Worm (Caenorhabditis elegans): Measurements from ENCODE around the gene T03G6.7.

The T03G6.7 gene

ce11 chrX:2595027-2595756, 1.4 kb downstream of the T03G6.7 start (continued):
- peak; percentile 32 for TF ChIP-seq snu-23 (GFP tag; optimal IDR thresholded peaks at IDR 0.05)
- TF ChIP-seq nhr-11 (tag; optimal IDR thresholded peaks at IDR 0.05) = no peak
- peak; percentile 72 for TF ChIP-seq rnt-1 (tag; optimal IDR thresholded peaks at IDR 0.05)
- TF ChIP-seq skn-1 (tag; optimal IDR thresholded peaks at IDR 0.05) = no peak
- TF ChIP-seq efl-1 (optimal IDR thresholded peaks at IDR 0.05) = peak in 1 of 2 experiments; percentile 13
- TF ChIP-seq efl-1 (GFP tag; optimal IDR thresholded peaks at IDR 0.05 in 1 of 2) = no peak
- no peak for TF ChIP-seq ets-5 (GFP tag; IDR thresholded peaks at IDR 0.05)
- TF ChIP-seq C16A3.4 (tag; optimal IDR thresholded peaks at IDR 0.05) = no peak
- TF ChIP-seq nhr-71 (tag; optimal IDR thresholded peaks at IDR 0.05) = peak; percentile 68
- TF ChIP-seq ceh-8 (GFP tag; optimal IDR thresholded peaks at IDR 0.05) = no peak
- TF ChIP-seq swsn-7 (tag; optimal IDR thresholded peaks at IDR 0.05) = peak; percentile 3
- no peak for TF ChIP-seq mef-2 (tag; optimal IDR thresholded peaks at IDR 0.05)
- no peak for TF ChIP-seq dsc-1 (tag; optimal IDR thresholded peaks at IDR 0.05)
- TF ChIP-seq C34B4.2 (tag; optimal IDR thresholded peaks at IDR 0.05) = no peak
- no peak for TF ChIP-seq ztf-4 (tag; optimal IDR thresholded peaks at IDR 0.05)
- TF ChIP-seq fkh-10 (GFP tag; optimal IDR thresholded peaks at IDR 0.05) = peak; percentile 72
- no peak for TF ChIP-seq xbp-1 (tag; optimal IDR thresholded peaks at IDR 0.05)
- no peak for TF ChIP-seq unc-98 (GFP tag; IDR thresholded peaks at IDR 0.05)

ce11 chrX:2595757-2596059, 1.9 kb downstream of the T03G6.7 start:
- TF ChIP-seq efl-1 (optimal IDR thresholded peaks at IDR 0.05) = no peak
- peak in 1 of 2 experiments; percentile 93 for TF ChIP-seq efl-1 (GFP tag; optimal IDR thresholded peaks at IDR 0.05 in 1 of 2)
- TF ChIP-seq mdl-1 (tag; optimal IDR thresholded peaks at IDR 0.05) = no peak

- TF ChIP-seq nhr-20 (tag; optimal IDR thresholded peaks at IDR 0.05) = peak; percentile 36
- no peak for TF ChIP-seq Y116A8C.19 (tag; optimal IDR thresholded peaks at IDR 0.05; ENCODE audit: borderline replicate concordance)
- TF ChIP-seq lin-39 (tag; optimal IDR thresholded peaks at IDR 0.05) = no peak
- TF ChIP-seq ets-5 (GFP tag; IDR thresholded peaks at IDR 0.05) = no peak
- TF ChIP-seq hlh-17 (GFP tag; optimal IDR thresholded peaks at IDR 0.05; ENCODE audit: borderline replicate concordance) = no peak
- TF ChIP-seq C16A3.4 (tag; optimal IDR thresholded peaks at IDR 0.05) = no peak
- no peak for TF ChIP-seq fkh-10 (GFP tag; optimal IDR thresholded peaks at IDR 0.05)
- TF ChIP-seq nhr-47 (tag; optimal IDR thresholded peaks at IDR 0.05) = peak; percentile 79
- TF ChIP-seq xbp-1 (tag; optimal IDR thresholded peaks at IDR 0.05) = peak; percentile 9
- no peak for TF ChIP-seq ceh-88 (GFP tag; IDR thresholded peaks at IDR 0.05)
- TF ChIP-seq nhr-237 (tag; optimal IDR thresholded peaks at IDR 0.05) = no peak
- TF ChIP-seq F16B12.6 (tag; optimal IDR thresholded peaks at IDR 0.05) = no peak
- TF ChIP-seq tbx-2 (tag; optimal IDR thresholded peaks at IDR 0.05) = no peak
- TF ChIP-seq nhr-77 (tag; optimal IDR thresholded peaks at IDR 0.05) = no peak
- TF ChIP-seq fos-1 (tag; optimal IDR thresholded peaks at IDR 0.05) = peak; percentile 66
- no peak for TF ChIP-seq mef-2 (tag; optimal IDR thresholded peaks at IDR 0.05)
- TF ChIP-seq aly-2 (tag; optimal IDR thresholded peaks at IDR 0.05) = no peak
- TF ChIP-seq isw-1 (GFP tag; IDR thresholded peaks at IDR 0.05) = no peak
- TF ChIP-seq snpc-4 (tag; optimal IDR thresholded peaks at IDR 0.05) = no peak
- TF ChIP-seq ces-1 (GFP tag; optimal IDR thresholded peaks at IDR 0.05) = no peak
- TF ChIP-seq pag-3 (tag; optimal IDR thresholded peaks at IDR 0.05; ENCODE audit: borderline replicate concordance, insufficient read depth) = no peak
- no peak for TF ChIP-seq nhr-84 (tag; optimal IDR thresholded peaks at IDR 0.05)
- TF ChIP-seq ceh-82 (tag; optimal IDR thresholded peaks at IDR 0.05) = no peak
- TF ChIP-seq vab-15 (tag; optimal IDR thresholded peaks at IDR 0.05) = no peak
- no peak for TF ChIP-seq ceh-63 (GFP tag; optimal IDR thresholded peaks at IDR 0.05)
- no peak for TF ChIP-seq nhr-12 (tag; optimal IDR thresholded peaks at IDR 0.05)
- TF ChIP-seq lin-35 (GFP tag; optimal IDR thresholded peaks at IDR 0.05) = peak in 1 of 2 experiments; percentile 2
- TF ChIP-seq mep-1 (tag; optimal IDR thresholded peaks at IDR 0.05) = no peak
- peak; percentile 69 for TF ChIP-seq ceh-8 (GFP tag; optimal IDR thresholded peaks at IDR 0.05)
- no peak for TF ChIP-seq ceh-90 (tag; optimal IDR thresholded peaks at IDR 0.05)
- TF ChIP-seq dsc-1 (tag; optimal IDR thresholded peaks at IDR 0.05) = peak; percentile 98
- TF ChIP-seq unc-86 (tag; optimal IDR thresholded peaks at IDR 0.05) = peak; percentile 10
- TF ChIP-seq grh-1 (GFP tag; IDR thresholded peaks at IDR 0.05) = no peak
- TF ChIP-seq ztf-11 (tag; optimal IDR thresholded peaks at IDR 0.05) = no peak
- TF ChIP-seq snu-23 (GFP tag; optimal IDR thresholded peaks at IDR 0.05) = peak; percentile 10
- peak; percentile 82 for TF ChIP-seq egl-13 (tag; optimal IDR thresholded peaks at IDR 0.05)
- TF ChIP-seq pqm-1 (tag; optimal IDR thresholded peaks at IDR 0.05) = no peak
- no peak for TF ChIP-seq egl-27 (tag; optimal IDR thresholded peaks at IDR 0.05)
Measured at ce11 chrX:2596605-2597004, 2.8 kb downstream of the T03G6.7 start.

Measured in whole organism, L1 larva.